Fruit fly (Drosophila melanogaster) whole organism, embryonic: Measurements from ENCODE around the gene CG12723.

ENCODE experiments used
- BEAF-32 ChIP-seq: fragments of 200-800 bp; sonication (Bioruptor generic); optimal IDR thresholded peaks from 3 replicates; lab custom pipeline; 2017; ENCODE audit warnings: missing biosample characterization, missing genetic modification characterization, mild to moderate bottlenecking, moderate library complexity, missing genetic modification reagents
- Bgb ChIP-seq: fragments of 200-800 bp; sonication (Bioruptor generic); IDR thresholded peaks from 2 replicates; pipeline ENCODE4 v1.3.6; 2022; ENCODE audit warnings: missing biosample characterization, missing genetic modification characterization; ENCODE audit not compliant: partially characterized antibody
- CG12769 ChIP-seq: fragments of 200-800 bp; sonication (Bioruptor generic); optimal IDR thresholded peaks from 2 replicates; lab custom pipeline; 2019; ENCODE audit warnings: missing biosample characterization, mild to moderate bottlenecking, missing genetic modification characterization, moderate library complexity
- CG13287 ChIP-seq: fragments of 200-800 bp; sonication (Bioruptor generic); IDR thresholded peaks from 2 replicates; pipeline ENCODE4 v1.3.6; 2022; ENCODE audit warnings: missing biosample characterization, missing genetic modification characterization; ENCODE audit not compliant: partially characterized antibody
- CG13775 ChIP-seq: fragments of 200-800 bp; sonication (Bioruptor generic); optimal IDR thresholded peaks from 3 replicates; lab custom pipeline; 2017; ENCODE audit warnings: missing biosample characterization, mild to moderate bottlenecking, missing genetic modification characterization
- CG14014 ChIP-seq: fragments of 200-800 bp; sonication (Bioruptor generic); IDR thresholded peaks from 2 replicates; pipeline ENCODE4 v1.3.6; 2022; ENCODE audit warnings: missing biosample characterization, missing genetic modification characterization
- CG14860 ChIP-seq: fragments of 200-800 bp; sonication (Bioruptor generic); IDR thresholded peaks from 3 replicates; pipeline ENCODE4 v1.3.6; 2022; ENCODE audit warnings: missing biosample characterization, missing genetic modification characterization; ENCODE audit not compliant: partially characterized antibody
- CG1602 ChIP-seq: fragments of 200-800 bp; sonication (Bioruptor generic); optimal IDR thresholded peaks from 3 replicates; lab custom pipeline; 2016; ENCODE audit warnings: missing biosample characterization, missing genetic modification characterization
- CG2116 ChIP-seq: fragments of 200-800 bp; sonication (Bioruptor generic); optimal IDR thresholded peaks from 3 replicates; lab custom pipeline; 2018; ENCODE audit warnings: missing biosample characterization, mild to moderate bottlenecking, missing genetic modification characterization
- CG31224 ChIP-seq: fragments of 200-800 bp; sonication (Bioruptor generic); IDR thresholded peaks from 2 replicates; pipeline ENCODE4 v1.3.6; 2022; ENCODE audit warnings: missing biosample characterization, missing genetic modification characterization
- CG34376 ChIP-seq: fragments of 200-800 bp; sonication (Bioruptor generic); optimal IDR thresholded peaks from 2 replicates; lab custom pipeline; 2018; ENCODE audit warnings: missing biosample characterization, mild to moderate bottlenecking, missing genetic modification characterization
- CG42726 ChIP-seq: fragments of 200-800 bp; sonication (Bioruptor generic); IDR thresholded peaks from 2 replicates; pipeline ENCODE4 v1.3.6; 2022; ENCODE audit warnings: missing biosample characterization, missing genetic modification characterization; ENCODE audit not compliant: partially characterized antibody
- CG4617 ChIP-seq: fragments of 200-800 bp; sonication (Bioruptor generic); optimal IDR thresholded peaks from 3 replicates; lab custom pipeline; 2016; ENCODE audit warnings: missing biosample characterization, missing genetic modification characterization, borderline replicate concordance
- CG7963 ChIP-seq: fragments of 200-800 bp; sonication (Bioruptor generic); IDR thresholded peaks from 3 replicates; pipeline ENCODE4 v1.3.6; 2022; ENCODE audit warnings: missing biosample characterization, missing genetic modification characterization; ENCODE audit not compliant: partially characterized antibody
- CoRest ChIP-seq: fragments of 200-800 bp; sonication (Bioruptor generic); optimal IDR thresholded peaks from 3 replicates; lab custom pipeline; 2018; ENCODE audit warnings: missing biosample characterization, mild to moderate bottlenecking, missing genetic modification characterization, moderate library complexity
- Dll ChIP-seq: fragments of 200-800 bp; sonication (Bioruptor generic); IDR thresholded peaks from 4 replicates; pipeline ENCODE4 v1.3.6; 2022; ENCODE audit warnings: missing biosample characterization, missing genetic modification characterization; ENCODE audit not compliant: partially characterized antibody
- Doc3 ChIP-seq: fragments of 200-800 bp; sonication (Bioruptor generic); IDR thresholded peaks from 3 replicates; pipeline ENCODE4 v1.3.6; 2022; ENCODE audit warnings: missing biosample characterization, missing genetic modification characterization; ENCODE audit not compliant: partially characterized antibody
- Dref ChIP-seq: fragments of 200-800 bp; sonication (Bioruptor generic); IDR thresholded peaks from 2 replicates; pipeline ENCODE4 v1.3.6; 2022; ENCODE audit warnings: missing biosample characterization, missing genetic modification characterization
- Ets97D ChIP-seq: fragments of 200-800 bp; sonication (Bioruptor generic); optimal IDR thresholded peaks from 3 replicates; lab custom pipeline; 2016; ENCODE audit warnings: missing biosample characterization, missing genetic modification characterization
- HmgZ ChIP-seq: fragments of 200-800 bp; sonication (Bioruptor generic); optimal IDR thresholded peaks from 2 replicates; lab custom pipeline; 2018; ENCODE audit warnings: missing biosample characterization, mild to moderate bottlenecking, missing genetic modification characterization
- Hr3 ChIP-seq: fragments of 200-800 bp; sonication (Bioruptor generic); optimal IDR thresholded peaks from 3 replicates; lab custom pipeline; 2016; ENCODE audit warnings: missing biosample characterization, missing genetic modification characterization
- MBD-R2 ChIP-seq: fragments of 200-800 bp; sonication (Bioruptor generic); IDR thresholded peaks from 2 replicates; pipeline ENCODE4 v1.3.6; 2022; ENCODE audit warnings: missing biosample characterization, missing genetic modification characterization
- MESR4 ChIP-seq: fragments of 200-800 bp; sonication (Bioruptor generic); optimal IDR thresholded peaks from 2 replicates; lab custom pipeline; 2018; ENCODE audit warnings: missing biosample characterization, mild to moderate bottlenecking, missing genetic modification characterization, moderate library complexity
- Max ChIP-seq: fragments of 200-800 bp; sonication (Bioruptor generic); optimal IDR thresholded peaks from 2 replicates; lab custom pipeline; 2016; ENCODE audit warnings: missing biosample characterization, mild to moderate bottlenecking, missing genetic modification characterization
- NfI ChIP-seq: fragments of 200-800 bp; sonication (Bioruptor generic); optimal IDR thresholded peaks from 3 replicates; lab custom pipeline; 2018; ENCODE audit warnings: missing biosample characterization, mild to moderate bottlenecking, missing genetic modification characterization, moderate library complexity
- Spps ChIP-seq: fragments of 200-800 bp; sonication (Bioruptor generic); optimal IDR thresholded peaks from 2 replicates; lab custom pipeline; 2018; ENCODE audit warnings: missing biosample characterization, mild to moderate bottlenecking, missing genetic modification characterization
- Sry-δ ChIP-seq: fragments of 200-800 bp; sonication (Bioruptor generic); optimal IDR thresholded peaks from 2 replicates; lab custom pipeline; 2016; ENCODE audit warnings: missing biosample characterization, missing genetic modification characterization
- ac ChIP-seq: fragments of 200-800 bp; sonication (Bioruptor generic); optimal IDR thresholded peaks from 3 replicates; lab custom pipeline; 2017; ENCODE audit warnings: missing biosample characterization, mild to moderate bottlenecking, missing genetic modification characterization
- ara ChIP-seq: fragments of 200-800 bp; sonication (Bioruptor generic); IDR thresholded peaks from 2 replicates; pipeline ENCODE4 v1.3.6; 2022; ENCODE audit warnings: missing biosample characterization, missing genetic modification characterization
- ato ChIP-seq: fragments of 200-800 bp; sonication (Bioruptor generic); IDR thresholded peaks from 2 replicates; pipeline ENCODE4 v1.3.6; 2022; ENCODE audit warnings: missing biosample characterization, missing genetic modification characterization; ENCODE audit not compliant: partially characterized antibody
- bbx ChIP-seq: fragments of 200-800 bp; sonication (Bioruptor generic); IDR thresholded peaks from 2 replicates; pipeline ENCODE4 v1.3.6; 2022; ENCODE audit warnings: missing biosample characterization, missing genetic modification characterization; ENCODE audit not compliant: partially characterized antibody
- cato ChIP-seq: fragments of 200-800 bp; sonication (Bioruptor generic); optimal IDR thresholded peaks from 2 replicates; lab custom pipeline; 2016; ENCODE audit warnings: missing biosample characterization, missing genetic modification characterization, borderline replicate concordance
- cg ChIP-seq: fragments of 200-800 bp; sonication (Bioruptor generic); optimal IDR thresholded peaks from 3 replicates; lab custom pipeline; 2019; ENCODE audit warnings: missing biosample characterization, mild to moderate bottlenecking, missing genetic modification characterization, moderate library complexity
- chinmo ChIP-seq: fragments of 200-800 bp; sonication (Bioruptor generic); IDR thresholded peaks from 4 replicates; pipeline ENCODE4 v1.3.6; 2022; ENCODE audit warnings: missing biosample characterization, missing genetic modification characterization; ENCODE audit not compliant: partially characterized antibody
- dm ChIP-seq: fragments of 200-800 bp; sonication (Bioruptor generic); optimal IDR thresholded peaks from 3 replicates; lab custom pipeline; 2016; ENCODE audit warnings: missing biosample characterization, missing genetic modification characterization
- dysf ChIP-seq: fragments of 200-800 bp; sonication (Bioruptor generic); IDR thresholded peaks from 3 replicates; pipeline ENCODE4 v1.3.6; 2022; ENCODE audit warnings: missing biosample characterization, missing genetic modification characterization
- ftz-f1 ChIP-seq: fragments of 200-800 bp; sonication (Bioruptor generic); optimal IDR thresholded peaks from 2 replicates; lab custom pipeline; 2016; ENCODE audit warnings: missing biosample characterization, missing genetic modification characterization
- gce ChIP-seq: fragments of 200-800 bp; sonication (Bioruptor generic); IDR thresholded peaks from 3 replicates; pipeline ENCODE4 v1.3.6; 2022; ENCODE audit warnings: missing biosample characterization, missing genetic modification characterization
- hb ChIP-seq: fragments of 200-800 bp; sonication (Bioruptor generic); IDR thresholded peaks from 3 replicates; pipeline ENCODE4 v1.3.6; 2022; ENCODE audit warnings: missing biosample characterization, missing genetic modification characterization; ENCODE audit not compliant: partially characterized antibody
- jumu ChIP-seq: fragments of 200-800 bp; sonication (Bioruptor generic); optimal IDR thresholded peaks from 3 replicates; lab custom pipeline; 2016; ENCODE audit warnings: missing biosample characterization, missing genetic modification characterization
- knrl ChIP-seq: fragments of 200-800 bp; sonication (Bioruptor generic); IDR thresholded peaks from 3 replicates; pipeline ENCODE4 v1.3.6; 2022; ENCODE audit warnings: missing biosample characterization, missing genetic modification characterization; ENCODE audit not compliant: partially characterized antibody
- nom ChIP-seq: fragments of 200-800 bp; sonication (Bioruptor generic); optimal IDR thresholded peaks from 2 replicates; lab custom pipeline; 2017; ENCODE audit warnings: missing biosample characterization, missing genetic modification characterization, mild to moderate bottlenecking, moderate library complexity, missing genetic modification reagents
- oc ChIP-seq: fragments of 200-800 bp; sonication (Bioruptor generic); optimal IDR thresholded peaks from 2 replicates; lab custom pipeline; 2018; ENCODE audit warnings: missing biosample characterization, mild to moderate bottlenecking, missing genetic modification characterization, moderate library complexity
- sisA ChIP-seq: fragments of 200-800 bp; sonication (Bioruptor generic); IDR thresholded peaks from 2 replicates; pipeline ENCODE4 v1.3.6; 2022; ENCODE audit warnings: missing biosample characterization, missing genetic modification characterization
- slbo ChIP-seq: fragments of 200-800 bp; sonication (Bioruptor generic); IDR thresholded peaks from 2 replicates; pipeline ENCODE4 v1.3.6; 2022; ENCODE audit warnings: missing biosample characterization, missing genetic modification characterization
- stwl ChIP-seq: fragments of 200-800 bp; sonication (Bioruptor generic); optimal IDR thresholded peaks from 3 replicates; lab custom pipeline; 2018; ENCODE audit warnings: missing biosample characterization, mild to moderate bottlenecking, missing genetic modification characterization, moderate library complexity
- trh ChIP-seq: fragments of 200-800 bp; sonication (Bioruptor generic); optimal IDR thresholded peaks from 2 replicates; lab custom pipeline; 2016; ENCODE audit warnings: missing biosample characterization, missing genetic modification characterization
- tup ChIP-seq: fragments of 200-800 bp; sonication (Bioruptor generic); optimal IDR thresholded peaks from 2 replicates; lab custom pipeline; 2016; ENCODE audit warnings: missing biosample characterization, mild to moderate bottlenecking, missing genetic modification characterization, moderate library complexity
- vnd ChIP-seq: fragments of 200-800 bp; sonication (Bioruptor generic); IDR thresholded peaks from 3 replicates; pipeline ENCODE4 v1.3.6; 2022; ENCODE audit warnings: missing biosample characterization, missing genetic modification characterization; ENCODE audit not compliant: partially characterized antibody

CG12723 gene

dm6 chrX:13154783-13155182, 36.9 kb downstream of the CG12723 start, which contains the start of the genes CG4318 and CG4332:
Gene CG4318, minus strand, starts transcription at chrX:13154924.
Gene CG4332, plus strand, starts transcription at chrX:13155038.
- TF ChIP-seq CG12769 (tag; lab: Kevin White, UChicago): no peak
- no peak for TF ChIP-seq nom (GFP tag; lab: Kevin White, UChicago)
- peak; percentile 75 for TF ChIP-seq CG14860 (GFP tag; lab: Robert Waterston, UW)
- no peak for TF ChIP-seq Spps (tag; lab: Kevin White, UChicago)
- TF ChIP-seq trh (GFP tag; lab: Kevin White, UChicago): no peak
- TF ChIP-seq tup (GFP tag; lab: Kevin White, UChicago): no peak
- TF ChIP-seq ac: no peak
- peak; percentile 41 for TF ChIP-seq CG2116
- TF ChIP-seq Dref (GFP tag; lab: Robert Waterston, UW): peak; percentile 82
- TF ChIP-seq CG1602 (GFP tag; lab: Kevin White, UChicago): no peak
- TF ChIP-seq NfI (GFP tag; lab: Kevin White, UChicago): no peak
- TF ChIP-seq Dll (GFP tag; lab: Robert Waterston, UW): peak; percentile 90
- peak; percentile 68 for TF ChIP-seq CG7963 (GFP tag; lab: Robert Waterston, UW)
- TF ChIP-seq CG13775 (GFP tag; lab: Kevin White, UChicago): no peak
- TF ChIP-seq HmgZ (tag; lab: Kevin White, UChicago): peak; percentile 21
- peak; percentile 94 for TF ChIP-seq dm (GFP tag; lab: Kevin White, UChicago)
- TF ChIP-seq ara (GFP tag; lab: Robert Waterston, UW): peak; percentile 6; the same call in 1 of the 2 replicates
- peak; percentile 94 for TF ChIP-seq bbx (GFP tag; lab: Robert Waterston, UW)
- TF ChIP-seq CG34376 (GFP tag; lab: Kevin White, UChicago): no peak
- TF ChIP-seq gce: no peak
- TF ChIP-seq Max (GFP tag; lab: Kevin White, UChicago): peak; percentile 44
- no peak for TF ChIP-seq dysf (GFP tag; lab: Robert Waterston, UW)
- peak; percentile 33 for TF ChIP-seq cg (GFP tag; lab: Kevin White, UChicago)
- TF ChIP-seq CG31224 (GFP tag; lab: Robert Waterston, UW): no peak
- peak; percentile 2 for TF ChIP-seq CG4617 (GFP tag; lab: Kevin White, UChicago)
- TF ChIP-seq Sry-δ (GFP tag; lab: Kevin White, UChicago): peak; percentile 92
- TF ChIP-seq BEAF-32 (GFP tag; lab: Kevin White, UChicago): peak; percentile 79
- TF ChIP-seq ftz-f1 (GFP tag; lab: Kevin White, UChicago): peak; percentile 2
- peak; percentile 84 for TF ChIP-seq CG42726 (GFP tag; lab: Robert Waterston, UW)
- no peak for TF ChIP-seq Hr3 (GFP tag; lab: Kevin White, UChicago)
- TF ChIP-seq MESR4: peak; percentile 48
- TF ChIP-seq ato: peak; percentile 79
- TF ChIP-seq Doc3 (GFP tag; lab: Robert Waterston, UW): peak; percentile 87
- peak; percentile 4 for TF ChIP-seq CoRest (tag; lab: Kevin White, UChicago)
- peak; percentile 40 for TF ChIP-seq Ets97D
- no peak for TF ChIP-seq oc
- peak; percentile 59 for TF ChIP-seq stwl
- TF ChIP-seq chinmo (GFP tag; lab: Robert Waterston, UW): peak; percentile 85; the same call in 1 of the 4 replicates
- peak; percentile 92 for TF ChIP-seq CG13287 (GFP tag; lab: Robert Waterston, UW)
- TF ChIP-seq CG14014: no peak
- peak; percentile 92 for TF ChIP-seq Bgb (GFP tag; lab: Robert Waterston, UW)
- TF ChIP-seq slbo (GFP tag; lab: Robert Waterston, UW): 0 out of 2 replicates have a peak, but pooled peaks have one; percentile 14
- no peak for TF ChIP-seq cato
- TF ChIP-seq hb: peak; percentile 74
- no peak for TF ChIP-seq sisA (GFP tag; lab: Robert Waterston, UW)
- peak; percentile 87 for TF ChIP-seq MBD-R2 (GFP tag; lab: Robert Waterston, UW)
- peak; percentile 84 for TF ChIP-seq knrl (GFP tag; lab: Robert Waterston, UW)
- TF ChIP-seq vnd (GFP tag; lab: Robert Waterston, UW): peak; percentile 74
- TF ChIP-seq jumu (GFP tag; lab: Kevin White, UChicago): no peak
